Fruit fly (Drosophila melanogaster): ENCODE results near the gene CG11756.

The CG11756 gene

dm6 chrX:11351351-11351750 is 3.4 kb downstream of the CG11756 start (continued):
- peak; percentile 89 for TF ChIP-seq CG12391 (tag; optimal IDR thresholded peaks at IDR 0.05)
- TF ChIP-seq nmo (GFP tag; optimal IDR thresholded peaks at IDR 0.05) = peak; percentile 93
- peak; percentile 92 for TF ChIP-seq ERR (GFP tag; optimal IDR thresholded peaks at IDR 0.05)
- TF ChIP-seq trh (GFP tag; optimal IDR thresholded peaks at IDR 0.05) = peak; percentile 80
- TF ChIP-seq insv (GFP tag; optimal IDR thresholded peaks at IDR 0.05) = peak in 1 of 2 experiments; percentile 12
- peak; percentile 90 for TF ChIP-seq eyg (GFP tag; optimal IDR thresholded peaks at IDR 0.05)
- peak in 1 of 3 experiments; percentile 77 for TF ChIP-seq lola (GFP tag; optimal IDR thresholded peaks at IDR 0.05)
- TF ChIP-seq CG2889 (GFP tag; IDR thresholded peaks at IDR 0.05) = peak; percentile 86
- TF ChIP-seq caup (GFP tag; optimal IDR thresholded peaks at IDR 0.05; ENCODE audit: severe bottlenecking) = peak; percentile 89
- peak; percentile 87 for TF ChIP-seq cwo (GFP tag; optimal IDR thresholded peaks at IDR 0.05)
- peak; percentile 92 for TF ChIP-seq mirr (GFP tag; optimal IDR thresholded peaks at IDR 0.05)
- peak; percentile 92 for TF ChIP-seq HLH54F (GFP tag; optimal IDR thresholded peaks at IDR 0.05)
- no peak for TF ChIP-seq CG34224 (GFP tag; IDR thresholded peaks at IDR 0.05; ENCODE audit: partially characterized antibody)
- TF ChIP-seq HLHmδ (GFP tag; optimal IDR thresholded peaks at IDR 0.05) = peak; percentile 36
- peak; percentile 77 for TF ChIP-seq Doc2 (GFP tag; IDR thresholded peaks at IDR 0.05)
- TF ChIP-seq mam (GFP tag; optimal IDR thresholded peaks at IDR 0.05) = peak; percentile 96
- TF ChIP-seq knrl (GFP tag; IDR thresholded peaks at IDR 0.05; ENCODE audit: partially characterized antibody) = no peak
- TF ChIP-seq CG7745 (tag; optimal IDR thresholded peaks at IDR 0.05) = no peak
- TF ChIP-seq TFAM (GFP tag; optimal IDR thresholded peaks at IDR 0.05) = peak; percentile 52
- peak; percentile 88 for TF ChIP-seq NC2β (GFP tag; optimal IDR thresholded peaks at IDR 0.05)
- TF ChIP-seq inv (GFP tag; IDR thresholded peaks at IDR 0.05; ENCODE audit: partially characterized antibody) = no peak
- peak; percentile 78 for TF ChIP-seq Poxn (GFP tag; IDR thresholded peaks at IDR 0.05)
- peak; percentile 92 for TF ChIP-seq gsb (GFP tag; IDR thresholded peaks at IDR 0.05)
- no peak for TF ChIP-seq hth (optimal IDR thresholded peaks at IDR 0.05)
- peak; percentile 1 for TF ChIP-seq YL-1 (GFP tag; optimal IDR thresholded peaks at IDR 0.05)
- peak; percentile 83 for TF ChIP-seq cas (GFP tag; IDR thresholded peaks at IDR 0.05)
- TF ChIP-seq pum (GFP tag; optimal IDR thresholded peaks at IDR 0.05) = peak; percentile 92
- TF ChIP-seq Usf (GFP tag; optimal IDR thresholded peaks at IDR 0.05) = peak; percentile 87
- peak; percentile 84 for TF ChIP-seq Gsc (GFP tag; IDR thresholded peaks at IDR 0.05)
- no peak for TF ChIP-seq prd (optimal IDR thresholded peaks at IDR 0.05)
- peak; percentile 97 for TF ChIP-seq prd (GFP tag; IDR thresholded peaks at IDR 0.05)
- TF ChIP-seq gcm2 (GFP tag; optimal IDR thresholded peaks at IDR 0.05) = peak; percentile 60
- peak; percentile 79 for TF ChIP-seq nerfin-1 (tag; optimal IDR thresholded peaks at IDR 0.05)
- peak; percentile 95 for TF ChIP-seq CG11695 (GFP tag; IDR thresholded peaks at IDR 0.05)
- TF ChIP-seq Hsf (GFP tag; optimal IDR thresholded peaks at IDR 0.05) = peak; percentile 96
- TF ChIP-seq tna (GFP tag; IDR thresholded peaks at IDR 0.05; ENCODE audit: partially characterized antibody) = 0 out of 2 replicates have a peak, but pooled peaks have one; percentile 16
- peak; percentile 88 for TF ChIP-seq CG12155 (GFP tag; optimal IDR thresholded peaks at IDR 0.05)
- TF ChIP-seq CG12104 (GFP tag; optimal IDR thresholded peaks at IDR 0.05) = peak; percentile 81
- TF ChIP-seq CG3065 (GFP tag; optimal IDR thresholded peaks at IDR 0.05) = peak; percentile 68
- TF ChIP-seq sd (tag; optimal IDR thresholded peaks at IDR 0.05) = peak; percentile 70
- peak; percentile 41 for TF ChIP-seq bigmax (GFP tag; optimal IDR thresholded peaks at IDR 0.05)
- no peak for TF ChIP-seq CG9797 (GFP tag; optimal IDR thresholded peaks at IDR 0.05)
- TF ChIP-seq grn (GFP tag; optimal IDR thresholded peaks at IDR 0.05) = peak; percentile 34
- peak; percentile 95 for TF ChIP-seq Awh (GFP tag; IDR thresholded peaks at IDR 0.05)
- peak; percentile 96 for TF ChIP-seq CG12071 (GFP tag; optimal IDR thresholded peaks at IDR 0.05)
- TF ChIP-seq ham (GFP tag; IDR thresholded peaks at IDR 0.05) = 0 out of 2 replicates have a peak, but pooled peaks have one; percentile 59
- peak; percentile 97 for TF ChIP-seq CG34422 (GFP tag; IDR thresholded peaks at IDR 0.05)
- peak; percentile 81 for TF ChIP-seq gsb-n (tag; optimal IDR thresholded peaks at IDR 0.05)
- peak; percentile 95 for TF ChIP-seq CG18599 (GFP tag; optimal IDR thresholded peaks at IDR 0.05)
- TF ChIP-seq pita (GFP tag; optimal IDR thresholded peaks at IDR 0.05) = no peak
- peak; percentile 91 for TF ChIP-seq CG11085 (GFP tag; IDR thresholded peaks at IDR 0.05)
